Fruit fly (Drosophila melanogaster): Measurements from ENCODE around the gene CG1647.

CG1647 gene

dm6 chr3R:28858241-28858647 is 38.2 kb downstream of the CG1647 start (continued):
- TF ChIP-seq Med (GFP tag) (no peak), bbx (GFP tag; IDR thresholded peaks at IDR 0.05; ENCODE audit: partially characterized antibody) (0 out of 2 replicates have a peak, but pooled peaks have one; percentile 10), Scr (GFP tag; IDR thresholded peaks at IDR 0.05; ENCODE audit: partially characterized antibody) (no peak), gem (tag; optimal IDR thresholded peaks at IDR 0.05) (no peak), dpn (GFP tag; optimal IDR thresholded peaks at IDR 0.05) (no peak), CG15479 (GFP tag; optimal IDR thresholded peaks at IDR 0.05) (peak; percentile 58), gt (GFP tag; IDR thresholded peaks at IDR 0.05) (no peak), CG8765 (GFP tag; IDR thresholded peaks at IDR 0.05) (no peak), CG6791 (GFP tag; IDR thresholded peaks at IDR 0.05; ENCODE audit: partially characterized antibody) (peak; percentile 30; the same call in 1 of the 3 replicates), gcm2 (GFP tag; optimal IDR thresholded peaks at IDR 0.05) (no peak), GATAe (GFP tag; conservative IDR thresholded peaks at IDR 0.05) (no peak), CG7839 (tag; optimal IDR thresholded peaks at IDR 0.05) (no peak), kni (GFP tag; optimal IDR thresholded peaks at IDR 0.05) (peak; percentile 8), CG4820 (GFP tag; optimal IDR thresholded peaks at IDR 0.05) (no peak), CG6175 (GFP tag; IDR thresholded peaks at IDR 0.05) (no peak), CG15073 (GFP tag; optimal IDR thresholded peaks at IDR 0.05) (no peak), jumu (GFP tag; optimal IDR thresholded peaks at IDR 0.05) (no peak), MTF-1 (GFP tag; optimal IDR thresholded peaks at IDR 0.05; ENCODE audit: borderline replicate concordance) (no peak), unc-4 (GFP tag; IDR thresholded peaks at IDR 0.05; ENCODE audit: partially characterized antibody) (no peak), CG32532 (GFP tag; IDR thresholded peaks at IDR 0.05) (no peak), CG4854 (GFP tag; optimal IDR thresholded peaks at IDR 0.05) (no peak), nerfin-1 (tag; optimal IDR thresholded peaks at IDR 0.05) (no peak), CG14667 (GFP tag; IDR thresholded peaks at IDR 0.05) (no peak), CG4424 (GFP tag; optimal IDR thresholded peaks at IDR 0.05) (peak; percentile 87), bab2 (GFP tag; optimal IDR thresholded peaks at IDR 0.05) (no peak), Doc3 (GFP tag; IDR thresholded peaks at IDR 0.05; ENCODE audit: partially characterized antibody) (no peak), CG4730 (GFP tag; IDR thresholded peaks at IDR 0.05) (no peak), dmrt11E (tag; optimal IDR thresholded peaks at IDR 0.05) (no peak), CG15269 (tag; optimal IDR thresholded peaks at IDR 0.05) (no peak), CG2129 (GFP tag; IDR thresholded peaks at IDR 0.05; ENCODE audit: partially characterized antibody) (no peak), Ssrp (tag; optimal IDR thresholded peaks at IDR 0.05) (no peak), Hr78 (GFP tag; optimal IDR thresholded peaks at IDR 0.05) (no peak), fu2 (GFP tag; optimal IDR thresholded peaks at IDR 0.05) (no peak), CG14441 (GFP tag; IDR thresholded peaks at IDR 0.05) (no peak), CG10543 (GFP tag; optimal IDR thresholded peaks at IDR 0.05) (no peak), CG8388 (GFP tag; optimal IDR thresholded peaks at IDR 0.05) (no peak), CG8359 (GFP tag; optimal IDR thresholded peaks at IDR 0.05; ENCODE audit: borderline replicate concordance) (no peak), CG14860 (GFP tag; IDR thresholded peaks at IDR 0.05; ENCODE audit: partially characterized antibody) (no peak), grn (GFP tag; optimal IDR thresholded peaks at IDR 0.05) (no peak), bsh (GFP tag; optimal IDR thresholded peaks at IDR 0.05) (peak in 1 of 2 experiments; percentile 90), D (optimal IDR thresholded peaks at IDR 0.05) (no peak), D (GFP tag; optimal IDR thresholded peaks at IDR 0.05) (no peak), Eip74EF (GFP tag; optimal IDR thresholded peaks at IDR 0.05) (no peak), CG10431 (GFP tag; optimal IDR thresholded peaks at IDR 0.05) (no peak), row (GFP tag; IDR thresholded peaks at IDR 0.05) (no peak), CG10462 (GFP tag; optimal IDR thresholded peaks at IDR 0.05) (no peak), Elba2 (GFP tag; optimal IDR thresholded peaks at IDR 0.05) (no peak), CG16779 (GFP tag; IDR thresholded peaks at IDR 0.05) (no peak), H2.0 (GFP tag; IDR thresholded peaks at IDR 0.05) (no peak), Side (GFP tag; optimal IDR thresholded peaks at IDR 0.05) (no peak)
